Worm (Caenorhabditis elegans): Measurements from ENCODE around the gene npr-1.

DNA sequence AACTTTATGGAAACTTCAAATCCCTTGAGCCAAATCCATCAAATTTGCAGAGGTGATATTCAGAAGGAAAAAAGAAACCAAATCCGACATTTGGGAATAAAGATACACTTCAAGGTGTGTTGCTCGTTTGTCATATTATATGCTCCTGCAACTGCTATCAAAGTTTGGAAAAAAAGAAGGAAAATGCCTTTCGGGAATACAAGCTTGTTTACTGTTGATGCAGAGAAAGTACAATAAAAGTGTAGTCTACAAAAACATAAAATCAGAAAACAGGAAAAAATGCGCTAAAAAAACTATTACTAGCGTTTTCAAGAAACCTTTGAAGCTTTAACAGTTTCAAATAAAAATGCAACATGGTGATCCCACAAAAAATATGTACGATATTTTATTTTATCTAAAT lies 20.8 kb upstream of the npr-1 start:
- TF ChIP-seq skn-1 (tag; optimal IDR thresholded peaks at IDR 0.05): no peak
- TF ChIP-seq efl-1 (optimal IDR thresholded peaks at IDR 0.05): no peak
- TF ChIP-seq efl-1 (GFP tag; optimal IDR thresholded peaks at IDR 0.05 in 1 of 2): no peak
- no peak for TF ChIP-seq lin-35 (GFP tag; optimal IDR thresholded peaks at IDR 0.05)
